Worm (Caenorhabditis elegans): Measurements from ENCODE around the gene lys-8.

DNA sequence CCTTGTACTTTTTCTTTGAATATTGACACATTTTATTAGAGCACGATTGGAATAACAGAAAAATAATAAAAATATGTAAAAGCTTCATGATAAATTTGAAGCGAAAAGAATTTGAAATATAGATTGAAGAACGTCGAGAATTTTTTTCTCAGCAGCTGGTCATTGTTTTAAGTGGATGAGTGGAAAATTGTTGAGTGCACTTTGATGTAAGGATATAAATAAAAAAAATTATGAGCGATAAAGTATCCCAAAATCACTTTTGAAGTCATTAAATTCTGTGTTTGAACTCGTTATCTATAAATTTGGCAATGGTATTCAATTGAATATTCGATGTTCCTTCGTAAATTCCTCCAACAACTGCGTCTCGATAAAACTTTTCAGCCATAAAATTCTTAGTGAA lies 41.2 kb upstream of the lys-8 start, which contains the start of gene ins-13:
- TF ChIP-seq med-1 (GFP tag; optimal IDR thresholded peaks at IDR 0.05; ENCODE audit: insufficient read depth) (no peak), flt-1 (GFP tag; IDR thresholded peaks at IDR 0.05) (no peak)
